Worm (Caenorhabditis elegans) whole organism, young adult: ENCODE results near the gene srxa-18.

Experiments used
- B0019.2 ChIP-seq: fragments of 200-800 bp; sonication (Bioruptor generic); conservative IDR thresholded peaks from 2 replicates; pipeline ENCODE4 v1.3.6; 2022; ENCODE audit warnings: missing genetic modification reagents, missing genetic modification characterization, missing compliant biosample characterization
- C06A6.2 ChIP-seq: fragments of 200-800 bp; sonication (Bioruptor generic); conservative IDR thresholded peaks from 2 replicates; pipeline ENCODE4 v1.3.6; 2022; ENCODE audit warnings: missing genetic modification characterization, missing compliant biosample characterization
- ama-1 ChIP-seq, 3 experiments: fragments of 150-350 bp in 1 of 3; sonication (generic microtip) in 2 of 3; optimal IDR thresholded peaks; 2 replicates each; lab custom pipeline; 2014 to 2018; ENCODE audit warnings: missing biosample characterization in 2 of 3, missing genetic modification characterization in 2 of 3, missing genetic modification reagents in 2 of 3
- lin-54 ChIP-seq: fragments of 200-800 bp; sonication (Bioruptor generic); optimal IDR thresholded peaks from 2 replicates; lab custom pipeline; 2018; ENCODE audit warnings: mild to moderate bottlenecking, missing genetic modification characterization, missing compliant biosample characterization
- madf-6 ChIP-seq: fragments of 200-800 bp; sonication (Bioruptor generic); IDR thresholded peaks from 2 replicates; pipeline ENCODE4 v1.3.6; 2022; ENCODE audit warnings: missing genetic modification reagents, missing genetic modification characterization, missing compliant biosample characterization
- mel-28 ChIP-seq: sonication (generic microtip); optimal IDR thresholded peaks from 2 replicates; lab custom pipeline; 2016; ENCODE audit warnings: borderline replicate concordance, mild to moderate bottlenecking, missing genetic modification characterization, missing compliant biosample characterization

DNA sequence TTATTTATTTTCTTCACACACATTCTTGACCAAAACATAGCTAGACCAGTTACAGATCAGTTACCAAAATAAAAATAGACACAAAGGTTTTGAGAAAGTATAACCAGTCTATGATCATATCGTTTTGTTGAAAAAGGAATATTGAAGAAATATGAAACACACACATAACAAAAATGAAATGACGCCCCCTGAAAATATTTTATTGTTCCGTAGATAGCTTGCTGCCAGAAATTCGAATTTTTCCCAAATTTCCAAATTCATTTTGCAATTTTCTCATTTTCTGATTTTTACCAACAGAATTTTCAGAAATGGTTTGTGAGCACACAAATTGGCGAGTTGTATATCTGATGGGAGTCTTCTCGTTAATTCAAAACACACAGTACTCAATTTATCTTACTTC, 45.4 kb downstream of the srxa-18 start, which contains the start of gene F57A8.7:
- TF ChIP-seq mel-28 (tag; lab: Kevin White, UChicago) (no peak), lin-54 (GFP tag; lab: Kevin White, UChicago) (no peak), madf-6 (GFP tag; lab: Robert Waterston, UW) (no peak), ama-1 (optimal IDR thresholded peaks at IDR 0.05; lab: Kevin White, UChicago) (no peak), ama-1 (GFP tag; optimal IDR thresholded peaks at IDR 0.05; lab: Kevin White, UChicago) (no peak), C06A6.2 (GFP tag; lab: Robert Waterston, UW) (no peak), B0019.2 (GFP tag; lab: Robert Waterston, UW) (no peak)
